Fruit fly (Drosophila melanogaster): ENCODE measurements around the gene Cyp12e1.
"Not testable (repeated sequence)": the region's sequence is repeated elsewhere in the genome, so short reads cannot be mapped to it uniquely, and the experiment has no call there.

Gene Cyp12e1

DNA sequence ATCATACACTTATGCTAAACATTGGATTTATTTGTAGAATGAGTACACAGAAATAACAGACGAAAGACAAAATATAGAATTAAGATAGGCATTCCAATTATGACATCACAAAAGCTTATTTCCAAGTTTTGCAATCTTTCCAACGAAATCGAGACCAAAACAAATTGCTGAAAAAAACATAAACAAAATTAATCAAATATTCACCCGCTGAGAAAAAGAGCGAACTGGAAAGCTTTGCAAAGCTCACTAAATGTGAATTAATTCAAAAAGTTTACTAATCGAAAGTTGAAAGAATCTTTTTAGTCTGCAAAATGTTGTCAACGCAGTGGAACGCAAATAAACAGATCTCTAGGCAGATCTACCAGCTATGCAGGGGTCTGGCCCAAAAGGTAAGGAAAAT, at the start of gene Cyp12e1:
Gene Cyp12e1 (plus strand): TSS at position 301 of the 400 bp plus-strand sequence.
- peak in 1 of 2 experiments; percentile 42 for TF ChIP-seq Pdp1 (GFP tag; optimal IDR thresholded peaks at IDR 0.05)
- TF ChIP-seq sd (tag; optimal IDR thresholded peaks at IDR 0.05), result peak; percentile 39
- no peak for TF ChIP-seq da (GFP tag; optimal IDR thresholded peaks at IDR 0.05)
- no peak for TF ChIP-seq zfh2 (GFP tag; optimal IDR thresholded peaks at IDR 0.05)

DNA sequence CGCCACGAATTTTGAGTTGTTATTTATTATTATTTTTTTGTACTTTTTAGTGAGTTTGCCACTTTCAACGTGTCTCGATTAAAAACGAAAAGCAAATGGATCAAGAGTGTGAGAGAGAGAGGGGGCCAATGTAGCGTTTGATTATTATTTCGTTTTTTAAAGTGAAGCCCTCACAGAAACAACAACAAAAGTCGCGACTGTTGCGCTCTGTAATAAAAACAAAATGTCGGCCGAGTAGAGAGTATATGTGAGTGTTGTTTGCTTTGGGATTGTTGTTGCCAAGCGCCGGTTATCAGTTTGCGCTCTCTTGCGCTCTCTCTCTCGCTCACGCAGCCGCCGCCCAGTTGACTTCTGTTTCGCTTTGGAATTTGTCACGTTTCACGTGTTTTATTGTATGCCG, 47.6 kb upstream of the Cyp12e1 start:
- TF ChIP-seq cwo (GFP tag; optimal IDR thresholded peaks at IDR 0.05) (peak; percentile 98), scrt (GFP tag; optimal IDR thresholded peaks at IDR 0.05) (peak; percentile 2), Trl (optimal IDR thresholded peaks at IDR 0.05) (peak; percentile 8 to 54), sd (tag; optimal IDR thresholded peaks at IDR 0.05) (peak; percentile 8), CG7987 (GFP tag; optimal IDR thresholded peaks at IDR 0.05) (peak; percentile 10)
- TF ChIP-seq Trl (GFP tag; optimal IDR thresholded peaks at IDR 0.05), result not testable (repeated sequence)

DNA sequence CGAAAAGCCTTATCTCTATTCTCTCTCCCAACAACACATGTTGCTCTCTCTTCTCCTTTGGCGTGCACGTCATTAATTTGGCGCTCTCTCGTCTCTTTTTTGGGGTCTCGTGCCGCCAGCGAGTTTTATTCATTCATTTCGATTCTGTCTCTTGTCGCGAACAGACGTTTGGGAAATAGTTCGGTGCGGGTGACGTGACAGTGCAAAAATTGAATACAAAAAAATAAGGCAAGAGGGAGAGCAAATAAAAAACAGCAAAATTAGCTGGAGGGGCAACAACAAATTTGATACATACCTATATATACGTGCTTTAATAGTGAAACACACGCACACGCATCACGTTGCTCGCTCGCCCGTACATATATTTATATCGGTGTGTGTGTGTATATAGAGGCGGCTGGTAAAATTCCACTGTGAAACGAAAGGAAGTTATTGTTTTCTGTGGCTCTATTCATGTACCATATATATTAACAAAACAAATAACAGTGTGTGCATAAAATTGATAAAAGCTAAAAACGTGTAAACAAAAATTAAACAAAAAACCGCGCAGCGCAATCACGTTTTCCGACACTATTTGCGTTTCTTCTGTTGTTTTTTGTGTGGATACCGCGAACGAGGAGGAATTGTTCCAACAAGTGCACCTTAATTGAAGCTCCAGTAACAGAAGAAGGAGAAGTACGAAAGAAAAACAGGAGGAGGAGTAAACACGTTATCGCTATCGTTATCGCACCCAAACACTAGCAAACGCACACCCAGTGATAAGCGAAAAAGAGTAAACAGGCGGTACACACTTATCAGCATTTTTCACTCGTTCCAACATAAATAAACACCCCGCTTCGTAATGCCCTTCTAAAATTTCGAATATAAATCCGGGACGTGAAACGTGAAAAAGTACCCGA, 46.2 kb upstream of the Cyp12e1 start, which contains the start of gene cwo:
Gene cwo (plus strand): TSS at position 131 of the 899 bp plus-strand sequence.
- TF ChIP-seq CG4730 (GFP tag; IDR thresholded peaks at IDR 0.05) (no peak), CG15479 (GFP tag; optimal IDR thresholded peaks at IDR 0.05) (peak; percentile 12), Kr (GFP tag; optimal IDR thresholded peaks at IDR 0.05) (no peak), sens (GFP tag) (peak; percentile 88), Ravus (GFP tag; IDR thresholded peaks at IDR 0.05) (no peak), CG34376 (GFP tag; optimal IDR thresholded peaks at IDR 0.05) (peak; percentile 25), CG3995 (GFP tag; optimal IDR thresholded peaks at IDR 0.05) (peak; percentile 35), Stat92E (GFP tag; optimal IDR thresholded peaks at IDR 0.05) (peak in 1 of 3 experiments; percentile 44), dm (GFP tag; optimal IDR thresholded peaks at IDR 0.05) (no peak), emc (GFP tag; optimal IDR thresholded peaks at IDR 0.05) (no peak), wek (GFP tag; optimal IDR thresholded peaks at IDR 0.05) (peak; percentile 56), hkb (optimal IDR thresholded peaks at IDR 0.05) (no peak), hkb (GFP tag; IDR thresholded peaks at IDR 0.05) (no peak), Fer2 (tag; optimal IDR thresholded peaks at IDR 0.05) (no peak), CG12071 (GFP tag; optimal IDR thresholded peaks at IDR 0.05) (peak; percentile 47), odd (GFP tag; optimal IDR thresholded peaks at IDR 0.05) (peak; percentile 35), CG33557 (GFP tag; optimal IDR thresholded peaks at IDR 0.05) (peak; percentile 39), mirr (GFP tag; optimal IDR thresholded peaks at IDR 0.05) (peak; percentile 77), zfh1 (GFP tag; IDR thresholded peaks at IDR 0.05) (no peak), Eip74EF (GFP tag; optimal IDR thresholded peaks at IDR 0.05) (peak in 1 of 2 experiments; percentile 20), Rx (GFP tag; IDR thresholded peaks at IDR 0.05) (no peak), CHES-1-like (GFP tag; optimal IDR thresholded peaks at IDR 0.05) (peak; percentile 60), ewg (GFP tag; optimal IDR thresholded peaks at IDR 0.05) (peak; percentile 17), CG11695 (GFP tag; IDR thresholded peaks at IDR 0.05) (no peak), Bgb (GFP tag; IDR thresholded peaks at IDR 0.05; ENCODE audit: partially characterized antibody) (no peak), cwo (GFP tag; optimal IDR thresholded peaks at IDR 0.05) (peak; percentile 100), CG7987 (GFP tag; optimal IDR thresholded peaks at IDR 0.05) (peak; percentile 80), Asciz (GFP tag; optimal IDR thresholded peaks at IDR 0.05) (peak; percentile 65), toy (GFP tag; IDR thresholded peaks at IDR 0.05) (no peak), Mes4 (GFP tag; optimal IDR thresholded peaks at IDR 0.05) (no peak), CG6683 (GFP tag; optimal IDR thresholded peaks at IDR 0.05) (no peak), disco-r (GFP tag; optimal IDR thresholded peaks at IDR 0.05) (no peak), eve (GFP tag; optimal IDR thresholded peaks at IDR 0.05) (peak in 1 of 2 experiments; percentile 85), CG30403 (GFP tag; optimal IDR thresholded peaks at IDR 0.05) (no peak), CG13894 (tag; optimal IDR thresholded peaks at IDR 0.05) (peak; percentile 78), H2.0 (GFP tag; IDR thresholded peaks at IDR 0.05) (no peak), CG14050 (GFP tag; IDR thresholded peaks at IDR 0.05) (no peak), CG12299 (tag; optimal IDR thresholded peaks at IDR 0.05) (peak; percentile 0)

All from whole organism, embryonic.